Fruit fly (Drosophila melanogaster): ENCODE results near the gene Sol1.
A peak's percentile ranks its signal among the peaks of the same experiment; 100 is the strongest.

Sol1 gene

dm6 chr3R:12448889-12449314 lies 62.9 kb downstream of the Sol1 start, which contains the start of gene CG18549 (continued):
- TF ChIP-seq Oaz (GFP tag; IDR thresholded peaks at IDR 0.05) (peak; percentile 100), CG16863 (GFP tag; optimal IDR thresholded peaks at IDR 0.05) (peak; percentile 99), Neu2 (GFP tag; optimal IDR thresholded peaks at IDR 0.05; ENCODE audit: borderline replicate concordance) (peak; percentile 91), B-H2 (GFP tag; optimal IDR thresholded peaks at IDR 0.05) (peak; percentile 99), CG12744 (GFP tag; optimal IDR thresholded peaks at IDR 0.05) (peak; percentile 99), ara (GFP tag; IDR thresholded peaks at IDR 0.05) (peak; percentile 100), nom (GFP tag; optimal IDR thresholded peaks at IDR 0.05) (peak; percentile 100), pan (optimal IDR thresholded peaks at IDR 0.05) (no peak), pan (GFP tag; optimal IDR thresholded peaks at IDR 0.05 in 1 of 2, IDR thresholded peaks at IDR 0.05 in 1 of 2) (peak in 1 of 2 experiments; percentile 100), CG11456 (GFP tag; IDR thresholded peaks at IDR 0.05) (peak; percentile 100), exex (tag; optimal IDR thresholded peaks at IDR 0.05) (peak; percentile 99), CG2199 (GFP tag; IDR thresholded peaks at IDR 0.05) (peak; percentile 100), Aef1 (GFP tag; IDR thresholded peaks at IDR 0.05) (peak; percentile 100), CG7357 (GFP tag; IDR thresholded peaks at IDR 0.05) (peak; percentile 99)

DNA sequence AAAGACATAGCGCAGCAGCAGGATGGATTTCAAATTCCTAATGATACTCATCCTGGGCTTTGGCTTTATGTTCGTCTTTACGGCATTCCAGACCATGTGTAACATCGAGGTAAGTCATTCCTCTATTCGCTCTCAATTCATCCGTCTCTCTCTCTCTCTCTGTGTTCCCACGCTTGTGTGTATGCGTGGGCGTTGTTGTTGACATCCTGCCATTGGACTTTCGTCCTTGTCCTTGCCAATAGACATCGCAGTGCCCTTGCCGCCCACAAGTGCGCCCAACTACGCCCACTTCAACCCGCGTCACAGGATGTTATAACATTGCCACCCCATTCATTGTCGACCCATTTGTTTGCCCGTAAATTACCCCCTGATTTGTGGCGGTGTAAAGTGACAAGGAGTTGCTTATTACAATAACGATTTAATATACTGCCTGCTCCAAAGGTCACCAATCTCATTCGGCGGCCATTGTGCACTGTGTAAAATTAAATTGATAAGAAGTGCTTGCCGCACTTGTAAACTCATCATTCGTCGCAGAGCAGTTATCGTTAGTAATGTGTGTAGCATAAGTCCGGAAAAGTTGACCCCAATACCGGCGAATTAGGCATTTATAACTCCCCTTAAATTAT lies 63.7 kb downstream of the Sol1 start:
- TF ChIP-seq otp (GFP tag; IDR thresholded peaks at IDR 0.05) (0 out of 3 replicates have a peak, but pooled peaks have one; percentile 3), Mes4 (GFP tag; optimal IDR thresholded peaks at IDR 0.05) (no peak), sima (GFP tag; optimal IDR thresholded peaks at IDR 0.05) (no peak), CG10366 (GFP tag; IDR thresholded peaks at IDR 0.05) (no peak), btn (GFP tag; optimal IDR thresholded peaks at IDR 0.05) (no peak), crol (GFP tag; IDR thresholded peaks at IDR 0.05) (no peak), ac (GFP tag; optimal IDR thresholded peaks at IDR 0.05) (no peak), al (GFP tag; IDR thresholded peaks at IDR 0.05) (no peak), CG14860 (GFP tag; IDR thresholded peaks at IDR 0.05; ENCODE audit: partially characterized antibody) (no peak), HmgZ (tag; optimal IDR thresholded peaks at IDR 0.05) (no peak), CG5245 (GFP tag; optimal IDR thresholded peaks at IDR 0.05) (no peak), CG32772 (GFP tag; IDR thresholded peaks at IDR 0.05) (no peak), Dp (GFP tag; optimal IDR thresholded peaks at IDR 0.05) (no peak), CG1832 (GFP tag; optimal IDR thresholded peaks at IDR 0.05) (peak; percentile 15), cg (GFP tag; optimal IDR thresholded peaks at IDR 0.05) (peak; percentile 33), CG7372 (GFP tag; IDR thresholded peaks at IDR 0.05) (no peak), pfk (GFP tag; optimal IDR thresholded peaks at IDR 0.05) (no peak), CG11456 (GFP tag; IDR thresholded peaks at IDR 0.05) (0 out of 3 replicates have a peak, but pooled peaks have one; percentile 3), CG10462 (GFP tag; optimal IDR thresholded peaks at IDR 0.05) (no peak), CG4360 (GFP tag; IDR thresholded peaks at IDR 0.05) (peak; percentile 37; the same call in 1 of the 2 replicates), Atf6 (GFP tag; IDR thresholded peaks at IDR 0.05) (no peak), dmrt99B (tag; optimal IDR thresholded peaks at IDR 0.05) (no peak), CG6683 (GFP tag; optimal IDR thresholded peaks at IDR 0.05) (no peak), Opbp (GFP tag; IDR thresholded peaks at IDR 0.05; ENCODE audit: partially characterized antibody) (0 out of 3 replicates have a peak, but pooled peaks have one; percentile 25), mirr (GFP tag; optimal IDR thresholded peaks at IDR 0.05) (peak; percentile 55), chn (GFP tag; optimal IDR thresholded peaks at IDR 0.05) (peak; percentile 49), ranshi (GFP tag; IDR thresholded peaks at IDR 0.05) (no peak), Tbp (GFP tag; optimal IDR thresholded peaks at IDR 0.05) (no peak), sens (GFP tag) (peak; percentile 56), CG6654 (GFP tag; optimal IDR thresholded peaks at IDR 0.05) (no peak), CG2889 (GFP tag; IDR thresholded peaks at IDR 0.05) (no peak), slp2 (GFP tag; optimal IDR thresholded peaks at IDR 0.05) (no peak), CG11560 (tag; IDR thresholded peaks at IDR 0.05) (no peak), twi (tag; optimal IDR thresholded peaks at IDR 0.05) (no peak), CG11093 (GFP tag; IDR thresholded peaks at IDR 0.05) (no peak), Mrtf (GFP tag; IDR thresholded peaks at IDR 0.05) (no peak), CG14710 (tag; optimal IDR thresholded peaks at IDR 0.05) (no peak)

All from whole organism, embryonic.